Fruit fly (Drosophila melanogaster) whole organism, embryonic: ENCODE data around the gene CG17625.

Experiments
- Atf3 ChIP-seq: fragments of 200-800 bp; sonication (Bioruptor generic); optimal IDR thresholded peaks from 3 replicates; lab custom pipeline; 2016; ENCODE audit warnings: missing biosample characterization, missing genetic modification characterization
- CG11398 ChIP-seq: fragments of 200-800 bp; sonication (Bioruptor generic); optimal IDR thresholded peaks from 2 replicates; lab custom pipeline; 2016; ENCODE audit warnings: missing biosample characterization, missing genetic modification characterization
- CG1603 ChIP-seq: fragments of 200-800 bp; sonication (Bioruptor generic); optimal IDR thresholded peaks from 2 replicates; lab custom pipeline; 2019; ENCODE audit warnings: missing biosample characterization, mild to moderate bottlenecking, missing genetic modification characterization, moderate library complexity
- CG17186 ChIP-seq: fragments of 200-800 bp; sonication (Bioruptor generic); optimal IDR thresholded peaks from 3 replicates; lab custom pipeline; 2017; ENCODE audit warnings: missing biosample characterization, missing genetic modification reagents, missing genetic modification characterization
- CG17328 ChIP-seq: fragments of 200-800 bp; sonication (Bioruptor generic); IDR thresholded peaks from 2 replicates; pipeline ENCODE4 v1.3.6; 2022; ENCODE audit warnings: missing biosample characterization, missing genetic modification characterization
- CG17829 ChIP-seq: fragments of 200-800 bp; optimal IDR thresholded peaks from 2 replicates; lab custom pipeline; 2019; ENCODE audit warnings: missing biosample characterization, mild to moderate bottlenecking, missing genetic modification characterization, moderate library complexity
- CG1792 ChIP-seq: fragments of 200-800 bp; sonication (Bioruptor generic); optimal IDR thresholded peaks from 2 replicates; lab custom pipeline; 2016; ENCODE audit warnings: missing biosample characterization, missing genetic modification characterization
- CG18011 ChIP-seq: fragments of 200-800 bp; sonication (Bioruptor generic); optimal IDR thresholded peaks from 2 replicates; lab custom pipeline; 2017; ENCODE audit warnings: missing biosample characterization, missing genetic modification characterization, mild to moderate bottlenecking, moderate library complexity, missing genotype
- CG18262 ChIP-seq: fragments of 200-800 bp; optimal IDR thresholded peaks from 3 replicates; lab custom pipeline; 2019; ENCODE audit warnings: missing biosample characterization, mild to moderate bottlenecking, missing genetic modification characterization, moderate library complexity
- CG18476 ChIP-seq: fragments of 200-800 bp; sonication (Bioruptor generic); optimal IDR thresholded peaks from 2 replicates; lab custom pipeline; 2016; ENCODE audit warnings: missing biosample characterization, mild to moderate bottlenecking, missing genetic modification characterization
- CG18599 ChIP-seq: fragments of 200-800 bp; sonication (Bioruptor generic); optimal IDR thresholded peaks from 3 replicates; lab custom pipeline; 2017; ENCODE audit warnings: missing biosample characterization, missing genetic modification characterization, mild to moderate bottlenecking, moderate library complexity, missing genetic modification reagents
- CG3065 ChIP-seq: fragments of 200-800 bp; sonication (Bioruptor generic); optimal IDR thresholded peaks from 2 replicates; lab custom pipeline; 2016; ENCODE audit warnings: missing biosample characterization, missing genetic modification characterization
- CG3838 ChIP-seq: fragments of 200-800 bp; sonication (Bioruptor generic); optimal IDR thresholded peaks from 3 replicates; lab custom pipeline; 2016; ENCODE audit warnings: missing biosample characterization, missing genetic modification characterization
- CG4360 ChIP-seq: fragments of 200-800 bp; sonication (Bioruptor generic); IDR thresholded peaks from 2 replicates; pipeline ENCODE4 v1.3.6; 2022; ENCODE audit warnings: missing biosample characterization, missing genetic modification characterization
- CG5180 ChIP-seq: fragments of 200-800 bp; sonication (Bioruptor generic); optimal IDR thresholded peaks from 3 replicates; lab custom pipeline; 2017; ENCODE audit warnings: missing biosample characterization, missing genetic modification characterization, mild to moderate bottlenecking, moderate library complexity, missing genetic modification reagents
- CG7556 ChIP-seq: fragments of 200-800 bp; sonication (Bioruptor generic); optimal IDR thresholded peaks from 2 replicates; lab custom pipeline; 2017; ENCODE audit warnings: missing biosample characterization, mild to moderate bottlenecking, missing genetic modification characterization
- CG7839 ChIP-seq: fragments of 200-800 bp; sonication (Bioruptor generic); optimal IDR thresholded peaks from 3 replicates; lab custom pipeline; 2018; ENCODE audit warnings: missing biosample characterization, mild to moderate bottlenecking, missing genetic modification characterization, moderate library complexity
- CG8359 ChIP-seq: fragments of 200-800 bp; sonication (Bioruptor generic); optimal IDR thresholded peaks from 2 replicates; lab custom pipeline; 2017; ENCODE audit warnings: missing biosample characterization, mild to moderate bottlenecking, missing genetic modification characterization, borderline replicate concordance
- CG9876 ChIP-seq: fragments of 200-800 bp; sonication (Bioruptor generic); optimal IDR thresholded peaks from 2 replicates; lab custom pipeline; 2016; ENCODE audit warnings: missing biosample characterization, missing genetic modification characterization
- Dll ChIP-seq: fragments of 200-800 bp; sonication (Bioruptor generic); IDR thresholded peaks from 4 replicates; pipeline ENCODE4 v1.3.6; 2022; ENCODE audit warnings: missing biosample characterization, missing genetic modification characterization; ENCODE audit not compliant: partially characterized antibody
- E2f1 ChIP-seq: fragments of 200-800 bp; sonication (Bioruptor generic); IDR thresholded peaks from 2 replicates; pipeline ENCODE4 v1.3.6; 2022; ENCODE audit warnings: missing biosample characterization, missing genetic modification characterization
- Gug ChIP-seq: fragments of 200-800 bp; sonication (Bioruptor generic); IDR thresholded peaks from 4 replicates; pipeline ENCODE4 v1.3.6; 2022; ENCODE audit warnings: missing biosample characterization, missing genetic modification characterization
- HLH4C ChIP-seq: fragments of 200-800 bp; sonication (Bioruptor generic); IDR thresholded peaks from 3 replicates; pipeline ENCODE4 v1.3.6; 2022; ENCODE audit warnings: missing biosample characterization, missing genetic modification characterization; ENCODE audit not compliant: partially characterized antibody
- Hr78 ChIP-seq, 2 experiments: fragments of 200-800 bp in 1 of 2; fragments of >200 bp in 1 of 2; sonication (Bioruptor generic) in 1 of 2; optimal IDR thresholded peaks; 2 replicates each; lab custom pipeline; 2017 to 2019; ENCODE audit warnings: missing biosample characterization in 2 of 2, missing genetic modification characterization in 2 of 2, mild to moderate bottlenecking in 1 of 2, moderate library complexity in 1 of 2
- Lpt ChIP-seq: fragments of >200 bp; optimal IDR thresholded peaks from 2 replicates; lab custom pipeline; 2018; ENCODE audit warnings: missing biosample characterization, missing genetic modification characterization
- MESR4 ChIP-seq: fragments of 200-800 bp; sonication (Bioruptor generic); optimal IDR thresholded peaks from 2 replicates; lab custom pipeline; 2018; ENCODE audit warnings: missing biosample characterization, mild to moderate bottlenecking, missing genetic modification characterization, moderate library complexity
- Optix ChIP-seq: fragments of 200-800 bp; sonication (Bioruptor generic); IDR thresholded peaks from 3 replicates; pipeline ENCODE4 v1.3.6; 2022; ENCODE audit warnings: missing biosample characterization, missing genetic modification characterization
- Poxn ChIP-seq: fragments of 200-800 bp; sonication (Bioruptor generic); IDR thresholded peaks from 2 replicates; pipeline ENCODE4 v1.3.6; 2022; ENCODE audit warnings: missing biosample characterization, missing genetic modification characterization
- Sry-β ChIP-seq: fragments of 200-800 bp; sonication (Bioruptor generic); optimal IDR thresholded peaks from 2 replicates; lab custom pipeline; 2018; ENCODE audit warnings: missing biosample characterization, mild to moderate bottlenecking, missing genetic modification characterization, moderate library complexity
- ap ChIP-seq: fragments of 200-800 bp; sonication (Bioruptor generic); IDR thresholded peaks from 2 replicates; pipeline ENCODE4 v1.3.6; 2022; ENCODE audit warnings: missing biosample characterization, missing genetic modification characterization
- bigmax ChIP-seq: fragments of 200-800 bp; sonication (Bioruptor generic); optimal IDR thresholded peaks from 2 replicates; lab custom pipeline; 2018; ENCODE audit warnings: missing biosample characterization, mild to moderate bottlenecking, missing genetic modification characterization
- bowl ChIP-seq: fragments of 200-800 bp; sonication (Bioruptor generic); IDR thresholded peaks from 2 replicates; pipeline ENCODE4 v1.3.6; 2022; ENCODE audit warnings: missing biosample characterization, missing genetic modification characterization
- bsh ChIP-seq, 2 experiments: fragments of 200-800 bp; sonication (Bioruptor generic); optimal IDR thresholded peaks; 2 replicates each; lab custom pipeline; 2017 to 2018; ENCODE audit warnings: mild to moderate bottlenecking in 2 of 2, missing biosample characterization in 2 of 2, missing genetic modification characterization in 2 of 2, moderate library complexity in 1 of 2
- cg ChIP-seq: fragments of 200-800 bp; sonication (Bioruptor generic); optimal IDR thresholded peaks from 3 replicates; lab custom pipeline; 2019; ENCODE audit warnings: missing biosample characterization, mild to moderate bottlenecking, missing genetic modification characterization, moderate library complexity
- chif ChIP-seq, 2 experiments: fragments of 200-800 bp; sonication (Bioruptor generic); optimal IDR thresholded peaks; 3 replicates each; lab custom pipeline; 2016; ENCODE audit warnings: missing biosample characterization in 2 of 2, missing genetic modification characterization in 2 of 2
- dmrt11E ChIP-seq: fragments of 200-800 bp; sonication (Bioruptor generic); optimal IDR thresholded peaks from 3 replicates; lab custom pipeline; 2018; ENCODE audit warnings: missing biosample characterization, mild to moderate bottlenecking, missing genetic modification characterization, moderate library complexity
- esg ChIP-seq: fragments of 200-800 bp; sonication (Bioruptor generic); conservative IDR thresholded peaks from 2 replicates; pipeline ENCODE4 v1.3.6; 2022; ENCODE audit warnings: missing biosample characterization, missing genetic modification characterization
- fd96Cb ChIP-seq: fragments of 200-800 bp; sonication (Bioruptor generic); optimal IDR thresholded peaks from 2 replicates; lab custom pipeline; 2018; ENCODE audit warnings: missing biosample characterization, mild to moderate bottlenecking, missing genetic modification characterization, moderate library complexity
- fru ChIP-seq: fragments of >200 bp; optimal IDR thresholded peaks from 2 replicates; lab custom pipeline; 2017
- fu2 ChIP-seq: fragments of 200-800 bp; sonication (Bioruptor generic); optimal IDR thresholded peaks from 2 replicates; lab custom pipeline; 2016; ENCODE audit warnings: missing biosample characterization, missing genetic modification characterization
- hkb ChIP-seq, 2 experiments: fragments of 200-800 bp in 1 of 2; fragments of >200 bp in 1 of 2; sonication (Bioruptor generic) in 1 of 2; IDR thresholded peaks in 1 of 2; optimal IDR thresholded peaks in 1 of 2; 2 replicates each; pipeline versions ENCODE4 v1.3.6 to Lab custom; 2017 to 2022; ENCODE audit warnings: missing biosample characterization in 1 of 2, missing genetic modification characterization in 1 of 2
- hth ChIP-seq: fragments of >200 bp; optimal IDR thresholded peaks from 2 replicates; lab custom pipeline; 2017; ENCODE audit warnings: inconsistent platforms
- jing ChIP-seq: fragments of 200-800 bp; sonication (Bioruptor generic); optimal IDR thresholded peaks from 2 replicates; lab custom pipeline; 2018; ENCODE audit warnings: missing biosample characterization, mild to moderate bottlenecking, missing genetic modification characterization
- jumu ChIP-seq: fragments of 200-800 bp; sonication (Bioruptor generic); optimal IDR thresholded peaks from 3 replicates; lab custom pipeline; 2016; ENCODE audit warnings: missing biosample characterization, missing genetic modification characterization
- ken ChIP-seq: fragments of 200-800 bp; sonication (Bioruptor generic); IDR thresholded peaks from 3 replicates; pipeline ENCODE4 v1.3.6; 2022; ENCODE audit warnings: missing biosample characterization, missing genetic modification characterization
- mam ChIP-seq: fragments of 200-800 bp; sonication (Bioruptor generic); optimal IDR thresholded peaks from 3 replicates; lab custom pipeline; 2016; ENCODE audit warnings: missing biosample characterization, missing genetic modification characterization
- phol ChIP-seq: fragments of 200-800 bp; sonication (Bioruptor generic); optimal IDR thresholded peaks from 3 replicates; lab custom pipeline; 2018; ENCODE audit warnings: missing biosample characterization, mild to moderate bottlenecking, missing genetic modification characterization, moderate library complexity
- pita ChIP-seq: fragments of 200-800 bp; sonication (Bioruptor generic); optimal IDR thresholded peaks from 2 replicates; lab custom pipeline; 2017; ENCODE audit warnings: missing biosample characterization, mild to moderate bottlenecking, missing genetic modification characterization
- sr ChIP-seq: fragments of 200-800 bp; sonication (Bioruptor generic); IDR thresholded peaks from 3 replicates; pipeline ENCODE4 v1.3.6; 2022; ENCODE audit warnings: missing biosample characterization, missing genetic modification characterization
- zen2 ChIP-seq: fragments of 200-800 bp; sonication (Bioruptor generic); IDR thresholded peaks from 3 replicates; pipeline ENCODE4 v1.3.6; 2022; ENCODE audit warnings: missing biosample characterization, missing genetic modification characterization; ENCODE audit not compliant: partially characterized antibody

CG17625 gene

DNA sequence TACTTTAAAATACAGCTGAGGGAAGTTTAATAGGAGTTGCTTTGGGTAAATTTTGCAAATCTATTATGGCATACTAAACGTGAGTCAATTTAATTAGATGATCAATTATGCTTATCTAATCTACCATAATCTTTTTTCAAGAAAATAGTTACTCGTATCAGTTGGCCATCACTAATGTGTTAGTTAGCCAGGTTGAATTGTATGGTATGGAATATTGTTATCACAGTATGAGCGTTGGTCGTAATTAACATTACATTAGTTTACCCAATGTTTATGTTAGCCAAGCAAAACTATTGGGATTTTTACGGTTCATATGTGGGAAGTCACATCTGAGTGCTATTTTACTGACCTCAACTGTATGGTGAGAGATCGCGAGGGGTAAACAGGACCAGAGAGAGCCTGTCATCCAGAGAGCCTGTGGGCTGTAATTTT lies 13.1 kb upstream of the CG17625 start (continued):
- TF ChIP-seq CG1792 (GFP tag; lab: Kevin White, UChicago) (no peak), dmrt11E (tag; lab: Kevin White, UChicago) (peak; percentile 95), bsh (GFP tag; optimal IDR thresholded peaks at IDR 0.05; lab: Kevin White, UChicago) (peak in 1 of 2 experiments; percentile 62), esg (GFP tag; lab: Robert Waterston, UW) (no peak), CG3065 (GFP tag; lab: Kevin White, UChicago) (no peak), CG17186 (GFP tag; lab: Kevin White, UChicago) (peak; percentile 40), CG18599 (GFP tag; lab: Kevin White, UChicago) (peak; percentile 72), bowl (GFP tag; lab: Robert Waterston, UW) (no peak), fu2 (peak; percentile 39), CG18476 (GFP tag; lab: Kevin White, UChicago) (peak; percentile 69), chif (GFP tag; optimal IDR thresholded peaks at IDR 0.05; lab: Kevin White, UChicago) (peak; percentile 73 to 89), CG1603 (peak; percentile 81), hth (no peak), Sry-β (GFP tag; lab: Kevin White, UChicago) (peak; percentile 5), Optix (peak; percentile 52; the same call in 1 of the 3 replicates), CG11398 (GFP tag; lab: Kevin White, UChicago) (peak; percentile 68), fd96Cb (peak; percentile 68), CG7556 (GFP tag; lab: Kevin White, UChicago) (peak; percentile 85), mam (peak; percentile 51), CG9876 (GFP tag; lab: Kevin White, UChicago) (peak; percentile 42), Hr78 (GFP tag; optimal IDR thresholded peaks at IDR 0.05; lab: Kevin White, UChicago) (no peak), pita (GFP tag; lab: Kevin White, UChicago) (no peak), jing (GFP tag; lab: Kevin White, UChicago) (no peak), HLH4C (GFP tag; lab: Robert Waterston, UW) (no peak), CG4360 (GFP tag; lab: Robert Waterston, UW) (no peak), Atf3 (GFP tag; lab: Kevin White, UChicago) (peak; percentile 74), Gug (GFP tag; lab: Robert Waterston, UW) (peak; percentile 44; the same call in 2 of the 4 replicates), CG18011 (no peak), ap (GFP tag; lab: Robert Waterston, UW) (no peak), CG5180 (GFP tag; lab: Kevin White, UChicago) (peak; percentile 15), bigmax (GFP tag; lab: Kevin White, UChicago) (no peak), hkb (optimal IDR thresholded peaks at IDR 0.05; lab: Kevin White, UChicago) (no peak), hkb (GFP tag; IDR thresholded peaks at IDR 0.05; lab: Robert Waterston, UW) (peak; percentile 42; the same call in 1 of the 2 replicates), E2f1 (peak; percentile 54), CG17328 (GFP tag; lab: Robert Waterston, UW) (peak; percentile 34; the same call in 1 of the 2 replicates), CG7839 (tag; lab: Kevin White, UChicago) (peak; percentile 78), phol (tag; lab: Kevin White, UChicago) (peak; percentile 85), Poxn (GFP tag; lab: Robert Waterston, UW) (no peak), CG17829 (tag; lab: Kevin White, UChicago) (peak; percentile 90), cg (GFP tag; lab: Kevin White, UChicago) (no peak), jumu (GFP tag; lab: Kevin White, UChicago) (peak; percentile 66), Dll (GFP tag; lab: Robert Waterston, UW) (no peak), zen2 (GFP tag; lab: Robert Waterston, UW) (no peak), MESR4 (GFP tag; lab: Kevin White, UChicago) (no peak), sr (GFP tag; lab: Robert Waterston, UW) (no peak), CG3838 (GFP tag; lab: Kevin White, UChicago) (peak; percentile 4), fru (lab: Kevin White, UChicago) (no peak), CG8359 (peak; percentile 68), Lpt (GFP tag; lab: Kevin White, UChicago) (no peak), ken (GFP tag; lab: Robert Waterston, UW) (no peak), CG18262 (tag; lab: Kevin White, UChicago) (peak; percentile 94)
